Worm (Caenorhabditis elegans) whole organism, midembryonic: ENCODE data around the gene B0024.3.

ENCODE experiments used
- T22C8.4 ChIP-seq: fragments of 200-800 bp; sonication (Bioruptor generic); IDR thresholded peaks from 2 replicates; pipeline ENCODE4 v1.3.6; 2022; ENCODE audit warnings: missing genetic modification characterization, missing compliant biosample characterization
- flt-1 ChIP-seq: fragments of 200-800 bp; sonication (Bioruptor generic); IDR thresholded peaks from 2 replicates; pipeline ENCODE4 v1.3.6; 2022; ENCODE audit warnings: missing genetic modification characterization, missing compliant biosample characterization
- klf-2 ChIP-seq: fragments of 200-800 bp; sonication (Bioruptor generic); conservative IDR thresholded peaks from 2 replicates; pipeline ENCODE4 v1.3.6; 2022; ENCODE audit warnings: missing genetic modification reagents, missing genetic modification characterization, missing compliant biosample characterization
- med-1 ChIP-seq: sonication (generic microtip); optimal IDR thresholded peaks from 2 replicates; lab custom pipeline; 2017; ENCODE audit warnings: missing genetic modification characterization, mild to moderate bottlenecking, missing compliant biosample characterization, antibody characterized with exemption, missing genetic modification reagents; ENCODE audit not compliant: insufficient read depth
- ref-1 ChIP-seq: fragments of 200-800 bp; sonication (Bioruptor generic); conservative IDR thresholded peaks from 2 replicates; pipeline ENCODE4 v1.3.6; 2022; ENCODE audit warnings: missing genetic modification reagents, missing genetic modification characterization, missing compliant biosample characterization
- ztf-23 ChIP-seq: fragments of 200-800 bp; sonication (Bioruptor generic); IDR thresholded peaks from 2 replicates; pipeline ENCODE4 v1.3.6; 2022; ENCODE audit warnings: missing genetic modification reagents, missing genetic modification characterization, missing compliant biosample characterization

- TF ChIP-seq flt-1 = no peak
- no peak for TF ChIP-seq med-1 (GFP tag; lab: Kevin White, UChicago)
- TF ChIP-seq ztf-23 (GFP tag; lab: Robert Waterston, UW) = no peak
- TF ChIP-seq ref-1 = no peak
- no peak for TF ChIP-seq T22C8.4 (GFP tag; lab: Robert Waterston, UW)
- no peak for TF ChIP-seq klf-2 (GFP tag; lab: Robert Waterston, UW)
Observed at ce11 chrV:10243105-10243504, 44.3 kb upstream of the B0024.3 start, which contains the start of gene C12D8.9.
